Fruit fly (Drosophila melanogaster) whole organism, adult: ENCODE measurements around the gene AstA.

ENCODE experiments used
- CG11617 ChIP-seq: fragments of 200-800 bp; sonication (Bioruptor generic); optimal IDR thresholded peaks from 2 replicates; lab custom pipeline; 2017; ENCODE audit warnings: mild to moderate bottlenecking, missing biosample characterization, missing genetic modification reagents, missing genetic modification characterization
- CG12768 ChIP-seq: fragments of 200-800 bp; sonication (Bioruptor generic); optimal IDR thresholded peaks from 2 replicates; lab custom pipeline; 2017; ENCODE audit warnings: missing biosample characterization, missing genetic modification characterization, mild to moderate bottlenecking, moderate library complexity, missing genetic modification reagents
- CG14711 ChIP-seq: fragments of 200-800 bp; sonication (Bioruptor generic); optimal IDR thresholded peaks from 2 replicates; lab custom pipeline; 2018; ENCODE audit warnings: missing biosample characterization, mild to moderate bottlenecking, missing genetic modification characterization, moderate library complexity
- CG1620 ChIP-seq: fragments of 200-800 bp; sonication (Bioruptor generic); optimal IDR thresholded peaks from 2 replicates; lab custom pipeline; 2016; ENCODE audit warnings: missing biosample characterization, missing genetic modification characterization
- CG33017 ChIP-seq: fragments of 200-800 bp; sonication (Bioruptor generic); optimal IDR thresholded peaks from 2 replicates; lab custom pipeline; 2018; ENCODE audit warnings: missing biosample characterization, mild to moderate bottlenecking, missing genetic modification characterization, moderate library complexity
- CG5204 ChIP-seq: fragments of 200-800 bp; sonication (Bioruptor generic); optimal IDR thresholded peaks from 2 replicates; lab custom pipeline; 2016; ENCODE audit warnings: missing biosample characterization, missing genetic modification characterization
- CG7045 ChIP-seq: fragments of 200-800 bp; sonication (Bioruptor generic); optimal IDR thresholded peaks from 2 replicates; lab custom pipeline; 2017; ENCODE audit warnings: missing biosample characterization, mild to moderate bottlenecking, missing genetic modification characterization
- CG7101 ChIP-seq: fragments of 200-800 bp; sonication (Bioruptor generic); optimal IDR thresholded peaks from 2 replicates; lab custom pipeline; 2018; ENCODE audit warnings: missing biosample characterization, mild to moderate bottlenecking, missing genetic modification characterization, moderate library complexity
- Clk ChIP-seq: fragments of 200-800 bp; sonication (Bioruptor generic); optimal IDR thresholded peaks from 2 replicates; lab custom pipeline; 2017; ENCODE audit warnings: missing biosample characterization, missing genetic modification characterization
- Crg-1 ChIP-seq: fragments of 200-800 bp; sonication (Bioruptor generic); optimal IDR thresholded peaks from 2 replicates; lab custom pipeline; 2016; ENCODE audit warnings: missing biosample characterization, missing genetic modification characterization
- Hr96 ChIP-seq: fragments of 200-800 bp; sonication (Bioruptor generic); optimal IDR thresholded peaks from 2 replicates; lab custom pipeline; 2016; ENCODE audit warnings: missing biosample characterization, missing genetic modification characterization
- Mnt ChIP-seq: fragments of 200-800 bp; sonication (Bioruptor generic); optimal IDR thresholded peaks from 2 replicates; lab custom pipeline; 2016; ENCODE audit warnings: missing biosample characterization, mild to moderate bottlenecking, missing genetic modification characterization
- bab1 ChIP-seq: fragments of 200-800 bp; sonication (Bioruptor generic); optimal IDR thresholded peaks from 3 replicates; lab custom pipeline; 2019; ENCODE audit warnings: missing biosample characterization, mild to moderate bottlenecking, missing genetic modification characterization, moderate library complexity
- cic ChIP-seq: fragments of 200-800 bp; sonication (Bioruptor generic); optimal IDR thresholded peaks from 2 replicates; lab custom pipeline; 2017; ENCODE audit warnings: missing biosample characterization, mild to moderate bottlenecking, missing genetic modification characterization, moderate library complexity
- cnc ChIP-seq, 2 experiments: fragments of >200 bp; optimal IDR thresholded peaks; 2 replicates each; lab custom pipeline; 2017
- kay ChIP-seq: fragments of 200-800 bp; sonication (Bioruptor generic); peaks from one replicate; lab custom pipeline; 2016; ENCODE audit warnings: missing biosample characterization, missing genetic modification characterization, borderline replicate concordance
- ovo ChIP-seq: fragments of 200-800 bp; sonication (Bioruptor generic); optimal IDR thresholded peaks from 2 replicates; lab custom pipeline; 2016; ENCODE audit warnings: missing biosample characterization, missing genetic modification characterization
- pad ChIP-seq: fragments of 200-800 bp; sonication (Bioruptor generic); optimal IDR thresholded peaks from 3 replicates; lab custom pipeline; 2017; ENCODE audit warnings: missing biosample characterization, missing genetic modification characterization, mild to moderate bottlenecking, moderate library complexity, missing genetic modification reagents
- tj ChIP-seq: fragments of 200-800 bp; sonication (Bioruptor generic); optimal IDR thresholded peaks from 3 replicates; lab custom pipeline; 2017; ENCODE audit warnings: missing biosample characterization, mild to moderate bottlenecking, missing genetic modification characterization, moderate library complexity
- toe ChIP-seq: fragments of 200-800 bp; sonication (Bioruptor generic); optimal IDR thresholded peaks from 2 replicates; lab custom pipeline; 2016; ENCODE audit warnings: missing biosample characterization, missing genetic modification characterization

AstA gene

dm6 chr3R:24787734-24788133, 22.9 kb upstream of the AstA start, which contains the start of gene Ets96B:
Ets96B (plus strand) TSS chr3R:24788054.
- TF ChIP-seq CG1620 (GFP tag; lab: Kevin White, UChicago) (no peak), CG12768 (GFP tag; lab: Kevin White, UChicago) (no peak), cic (GFP tag; lab: Kevin White, UChicago) (no peak), CG5204 (no peak), tj (GFP tag; lab: Kevin White, UChicago) (no peak), ovo (GFP tag; lab: Kevin White, UChicago) (no peak), CG33017 (tag; lab: Kevin White, UChicago) (no peak), Hr96 (no peak), Crg-1 (GFP tag; lab: Kevin White, UChicago) (no peak), cnc (optimal IDR thresholded peaks at IDR 0.05; lab: Kevin White, UChicago) (no peak), toe (no peak), bab1 (no peak), CG14711 (tag; lab: Kevin White, UChicago) (no peak), Clk (GFP tag; lab: Kevin White, UChicago) (no peak)

- TF ChIP-seq toe (peak; percentile 84), Clk (GFP tag; lab: Kevin White, UChicago) (peak; percentile 28), tj (GFP tag; lab: Kevin White, UChicago) (peak; percentile 47), bab1 (peak; percentile 72), CG33017 (tag; lab: Kevin White, UChicago) (peak; percentile 51), CG7101 (tag; lab: Kevin White, UChicago) (peak; percentile 67), cnc (optimal IDR thresholded peaks at IDR 0.05; lab: Kevin White, UChicago) (no peak), Crg-1 (GFP tag; lab: Kevin White, UChicago) (peak; percentile 73), CG7045 (peak; percentile 88), CG11617 (GFP tag; lab: Kevin White, UChicago) (peak; percentile 78), pad (GFP tag; lab: Kevin White, UChicago) (peak; percentile 65), Hr96 (peak; percentile 67), CG12768 (GFP tag; lab: Kevin White, UChicago) (peak; percentile 64), ovo (GFP tag; lab: Kevin White, UChicago) (peak; percentile 52), CG1620 (GFP tag; lab: Kevin White, UChicago) (peak; percentile 74), cic (GFP tag; lab: Kevin White, UChicago) (peak; percentile 11), CG14711 (tag; lab: Kevin White, UChicago) (peak; percentile 61), Mnt (GFP tag; lab: Kevin White, UChicago) (peak; percentile 69), CG5204 (peak; percentile 65), kay (GFP tag; lab: Kevin White, UChicago) (no peak)
These were observed 22.2 kb upstream of the AstA start, which contains the start of gene CG5805 for dm6 chr3R:24787042-24787565. CG5805 (minus strand) TSS chr3R:24787421.

- TF ChIP-seq CG7045 (no peak), CG14711 (tag; lab: Kevin White, UChicago) (no peak), CG7101 (tag; lab: Kevin White, UChicago) (no peak), toe (no peak), cic (GFP tag; lab: Kevin White, UChicago) (no peak), Hr96 (no peak), kay (GFP tag; lab: Kevin White, UChicago) (no peak), bab1 (no peak), CG33017 (tag; lab: Kevin White, UChicago) (no peak), Mnt (GFP tag; lab: Kevin White, UChicago) (no peak), pad (GFP tag; lab: Kevin White, UChicago) (no peak), CG5204 (no peak), CG12768 (GFP tag; lab: Kevin White, UChicago) (no peak), cnc (optimal IDR thresholded peaks at IDR 0.05; lab: Kevin White, UChicago) (no peak), CG1620 (GFP tag; lab: Kevin White, UChicago) (no peak), ovo (GFP tag; lab: Kevin White, UChicago) (no peak), Crg-1 (GFP tag; lab: Kevin White, UChicago) (no peak)
These were observed 13.4 kb upstream of the AstA start for dm6 chr3R:24778218-24778739.

- TF ChIP-seq CG7101 (tag; lab: Kevin White, UChicago) (no peak), cnc (optimal IDR thresholded peaks at IDR 0.05; lab: Kevin White, UChicago) (no peak)
These were observed 12.2 kb upstream of the AstA start for dm6 chr3R:24777101-24777500.

- TF ChIP-seq pad (GFP tag; lab: Kevin White, UChicago) (no peak), bab1 (no peak), CG14711 (tag; lab: Kevin White, UChicago) (no peak), tj (GFP tag; lab: Kevin White, UChicago) (no peak), CG5204 (no peak), Clk (GFP tag; lab: Kevin White, UChicago) (no peak), toe (no peak), CG1620 (GFP tag; lab: Kevin White, UChicago) (no peak), cnc (optimal IDR thresholded peaks at IDR 0.05; lab: Kevin White, UChicago) (no peak), CG33017 (tag; lab: Kevin White, UChicago) (no peak), Crg-1 (GFP tag; lab: Kevin White, UChicago) (no peak), CG7101 (tag; lab: Kevin White, UChicago) (no peak), kay (GFP tag; lab: Kevin White, UChicago) (no peak)
These were observed 8.6 kb upstream of the AstA start for dm6 chr3R:24773422-24773821.

dm6 chr3R:24773016-24773415, 8.1 kb upstream of the AstA start:
- TF ChIP-seq CG12768 (GFP tag; lab: Kevin White, UChicago) (no peak), CG1620 (GFP tag; lab: Kevin White, UChicago) (no peak), ovo (GFP tag; lab: Kevin White, UChicago) (no peak), tj (GFP tag; lab: Kevin White, UChicago) (no peak), Clk (GFP tag; lab: Kevin White, UChicago) (no peak), CG7101 (tag; lab: Kevin White, UChicago) (no peak), cic (GFP tag; lab: Kevin White, UChicago) (no peak), cnc (optimal IDR thresholded peaks at IDR 0.05; lab: Kevin White, UChicago) (no peak), Hr96 (no peak), Mnt (GFP tag; lab: Kevin White, UChicago) (no peak)
